Worm (Caenorhabditis elegans): ENCODE results near the gene C18E9.9.

C18E9.9 gene

DNA sequence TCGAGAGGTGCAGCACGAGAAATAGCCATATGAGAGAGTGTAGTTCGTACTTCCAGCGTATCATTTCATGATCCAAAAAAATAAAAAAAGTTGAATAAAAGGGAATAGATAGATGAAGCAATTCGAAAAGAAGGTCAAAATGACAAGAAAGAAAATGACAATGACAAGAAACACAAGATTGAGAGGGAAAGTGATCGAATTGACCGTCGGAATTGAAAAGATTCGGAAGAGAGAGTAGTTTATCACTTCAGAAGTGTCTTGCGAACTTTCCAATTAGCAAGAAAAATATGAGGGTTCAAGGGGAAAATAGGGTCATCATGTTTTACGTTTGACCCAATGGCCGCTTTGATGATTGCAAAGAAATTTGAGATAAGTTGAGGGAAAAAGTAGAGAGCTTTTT lies 30.4 kb upstream of the C18E9.9 start, which contains the start of gene dep-1:
dep-1 (minus strand) TSS at position 95 of the 400 bp plus-strand sequence.
- no peak for TF ChIP-seq cog-1 (tag; optimal IDR thresholded peaks at IDR 0.05)
- TF ChIP-seq med-1 (GFP tag; optimal IDR thresholded peaks at IDR 0.05; ENCODE audit: insufficient read depth), result no peak
- no peak for TF ChIP-seq flt-1 (GFP tag; IDR thresholded peaks at IDR 0.05)
- no peak for TF ChIP-seq T22C8.4 (GFP tag; IDR thresholded peaks at IDR 0.05)
- no peak for TF ChIP-seq ztf-23 (GFP tag; IDR thresholded peaks at IDR 0.05)

ce11 chrII:9017628-9018027 lies 28.3 kb upstream of the C18E9.9 start:
- no peak for TF ChIP-seq tab-1 (GFP tag; IDR thresholded peaks at IDR 0.05)

ce11 chrII:9014877-9015505 lies 25.6 kb upstream of the C18E9.9 start:
- TF ChIP-seq tab-1 (GFP tag; IDR thresholded peaks at IDR 0.05) (no peak), med-1 (GFP tag; optimal IDR thresholded peaks at IDR 0.05; ENCODE audit: insufficient read depth) (no peak), klf-2 (GFP tag; conservative IDR thresholded peaks at IDR 0.05) (no peak), cog-1 (tag; optimal IDR thresholded peaks at IDR 0.05) (no peak), flt-1 (GFP tag; IDR thresholded peaks at IDR 0.05) (no peak), ref-1 (GFP tag; conservative IDR thresholded peaks at IDR 0.05) (no peak), ztf-23 (GFP tag; IDR thresholded peaks at IDR 0.05) (no peak), ztf-29 (GFP tag; IDR thresholded peaks at IDR 0.05) (no peak), T22C8.4 (GFP tag; IDR thresholded peaks at IDR 0.05) (no peak)

DNA sequence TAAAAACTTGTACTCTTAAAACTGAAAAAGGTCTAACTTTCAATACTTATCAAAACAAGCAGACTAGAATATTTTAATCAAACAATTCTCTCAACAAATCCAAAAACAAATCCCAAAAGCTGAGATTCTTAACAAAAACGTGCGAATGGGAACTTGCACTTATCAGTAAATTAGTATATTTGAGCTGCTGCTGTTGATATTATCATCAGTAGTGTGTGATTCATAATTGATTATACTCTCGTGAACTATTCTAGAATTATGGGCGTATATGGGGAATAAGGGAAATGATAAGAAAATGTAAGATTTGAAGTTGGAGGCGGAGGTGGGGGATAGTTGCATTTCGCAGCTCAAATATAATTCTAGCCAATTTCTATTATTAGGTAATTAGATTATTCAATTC lies 24.8 kb upstream of the C18E9.9 start:
- TF ChIP-seq klf-2 (GFP tag; conservative IDR thresholded peaks at IDR 0.05) (no peak), ref-1 (GFP tag; conservative IDR thresholded peaks at IDR 0.05) (no peak), med-1 (GFP tag; optimal IDR thresholded peaks at IDR 0.05; ENCODE audit: insufficient read depth) (no peak), cog-1 (tag; optimal IDR thresholded peaks at IDR 0.05) (no peak), T22C8.4 (GFP tag; IDR thresholded peaks at IDR 0.05) (no peak), ztf-29 (GFP tag; IDR thresholded peaks at IDR 0.05) (no peak), ztf-23 (GFP tag; IDR thresholded peaks at IDR 0.05) (no peak), tab-1 (GFP tag; IDR thresholded peaks at IDR 0.05) (no peak), flt-1 (GFP tag; IDR thresholded peaks at IDR 0.05) (no peak)

DNA sequence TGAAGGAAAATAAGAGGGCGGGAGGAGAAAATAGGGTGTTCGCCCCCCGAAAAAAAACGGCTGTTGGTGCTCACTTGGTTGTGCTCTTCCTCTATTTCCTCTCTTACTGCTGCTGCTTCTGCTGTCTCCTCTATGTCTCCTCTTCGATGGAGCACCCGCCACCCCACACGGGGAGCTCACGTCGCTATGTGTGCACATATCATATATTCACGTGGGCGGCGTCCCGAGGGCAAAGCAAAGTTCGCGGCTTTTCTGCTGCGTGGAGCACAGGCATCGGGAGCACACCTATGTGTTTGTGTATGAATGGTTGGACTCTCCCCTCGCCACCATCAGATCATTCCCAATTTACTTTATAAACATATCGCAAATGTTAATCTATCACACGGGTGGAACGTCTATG lies 24.0 kb upstream of the C18E9.9 start:
- TF ChIP-seq ztf-23 (GFP tag; IDR thresholded peaks at IDR 0.05), result 0 out of 2 replicates have a peak, but pooled peaks have one; percentile 34
- TF ChIP-seq med-1 (GFP tag; optimal IDR thresholded peaks at IDR 0.05; ENCODE audit: insufficient read depth), result no peak

ce11 chrII:9010708-9011107 lies 21.4 kb upstream of the C18E9.9 start:
- TF ChIP-seq flt-1 (GFP tag; IDR thresholded peaks at IDR 0.05) (no peak), T22C8.4 (GFP tag; IDR thresholded peaks at IDR 0.05) (no peak), med-1 (GFP tag; optimal IDR thresholded peaks at IDR 0.05; ENCODE audit: insufficient read depth) (no peak)

ce11 chrII:9009976-9010702 lies 20.8 kb upstream of the C18E9.9 start:
- TF ChIP-seq klf-2 (GFP tag; conservative IDR thresholded peaks at IDR 0.05) (no peak), ztf-23 (GFP tag; IDR thresholded peaks at IDR 0.05) (no peak), tab-1 (GFP tag; IDR thresholded peaks at IDR 0.05) (no peak), ref-1 (GFP tag; conservative IDR thresholded peaks at IDR 0.05) (no peak), cog-1 (tag; optimal IDR thresholded peaks at IDR 0.05) (no peak), med-1 (GFP tag; optimal IDR thresholded peaks at IDR 0.05; ENCODE audit: insufficient read depth) (no peak), ztf-29 (GFP tag; IDR thresholded peaks at IDR 0.05) (no peak)

- TF ChIP-seq ztf-29 (GFP tag; IDR thresholded peaks at IDR 0.05) (no peak), klf-2 (GFP tag; conservative IDR thresholded peaks at IDR 0.05) (no peak), ref-1 (GFP tag; conservative IDR thresholded peaks at IDR 0.05) (no peak), cog-1 (tag; optimal IDR thresholded peaks at IDR 0.05) (no peak), flt-1 (GFP tag; IDR thresholded peaks at IDR 0.05) (no peak), med-1 (GFP tag; optimal IDR thresholded peaks at IDR 0.05; ENCODE audit: insufficient read depth) (no peak), tab-1 (GFP tag; IDR thresholded peaks at IDR 0.05) (no peak), ztf-23 (GFP tag; IDR thresholded peaks at IDR 0.05) (no peak), T22C8.4 (GFP tag; IDR thresholded peaks at IDR 0.05) (no peak)
These were observed 18.4 kb upstream of the C18E9.9 start for ce11 chrII:9007741-9008140.

DNA sequence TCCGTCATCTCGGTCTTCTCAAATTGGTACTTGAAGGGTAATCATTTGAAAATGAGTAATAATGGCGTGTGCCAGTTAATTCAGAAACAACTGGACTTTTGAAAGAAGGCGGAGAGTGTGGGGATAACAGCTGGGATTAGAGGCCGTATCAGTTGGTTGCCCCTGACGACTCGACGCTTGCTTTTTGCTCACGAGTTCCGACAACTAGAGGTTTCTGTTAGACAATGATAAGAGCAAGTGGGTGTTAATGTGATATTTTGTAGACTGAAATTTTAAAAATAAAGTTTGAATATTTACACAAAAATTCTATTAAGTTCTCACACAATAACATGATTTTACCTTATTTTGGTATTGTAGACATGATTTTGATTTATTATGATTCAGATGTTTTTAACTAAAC lies 15.7 kb upstream of the C18E9.9 start, which contains the start of gene F44G4.7:
F44G4.7 (minus strand) TSS at position 101 of the 400 bp plus-strand sequence.
- TF ChIP-seq med-1 (GFP tag; optimal IDR thresholded peaks at IDR 0.05; ENCODE audit: insufficient read depth) (no peak), ztf-29 (GFP tag; IDR thresholded peaks at IDR 0.05) (no peak), cog-1 (tag; optimal IDR thresholded peaks at IDR 0.05) (no peak), T22C8.4 (GFP tag; IDR thresholded peaks at IDR 0.05) (no peak), ztf-23 (GFP tag; IDR thresholded peaks at IDR 0.05) (no peak), klf-2 (GFP tag; conservative IDR thresholded peaks at IDR 0.05) (no peak)

DNA sequence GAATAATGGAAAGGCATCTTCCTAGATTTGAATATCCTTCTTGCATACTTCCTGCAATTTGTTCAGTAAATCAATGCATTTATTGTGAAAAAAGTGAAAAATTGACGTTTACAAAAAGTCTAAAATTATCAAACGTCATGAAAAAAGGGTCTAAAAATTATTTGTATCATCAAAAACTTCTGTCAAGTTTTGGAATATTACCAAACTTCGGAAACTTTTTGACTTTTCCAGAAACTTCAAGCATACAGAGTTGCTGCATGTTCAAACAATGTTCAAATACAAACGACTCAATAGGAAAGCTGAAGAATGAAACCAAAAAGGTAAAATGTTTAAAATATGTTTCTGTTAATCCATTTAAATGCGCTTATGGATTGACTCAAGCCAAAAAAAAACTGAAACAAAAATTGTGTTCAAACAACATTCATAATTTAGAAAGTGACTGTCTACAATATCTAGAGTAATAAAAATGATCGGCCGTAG lies 12.4 kb upstream of the C18E9.9 start, which contains the start of gene F44G4.6:
F44G4.6 (minus strand) TSS at position 51 of the 480 bp plus-strand sequence.
- TF ChIP-seq med-1 (GFP tag; optimal IDR thresholded peaks at IDR 0.05; ENCODE audit: insufficient read depth) (no peak), T22C8.4 (GFP tag; IDR thresholded peaks at IDR 0.05) (no peak), cog-1 (tag; optimal IDR thresholded peaks at IDR 0.05) (no peak), ztf-23 (GFP tag; IDR thresholded peaks at IDR 0.05) (no peak)
